Worm (Caenorhabditis elegans): ENCODE data around the gene nrps-1.

ce11 chrIII:11496496-11496895 is 38.0 kb upstream of the nrps-1 start, which contains the start of gene Y66D12A.24:
- TF ChIP-seq lin-13 (GFP tag; optimal IDR thresholded peaks at IDR 0.05) (no peak), skn-1 (tag; optimal IDR thresholded peaks at IDR 0.05) (no peak), set-16 (GFP tag; IDR thresholded peaks at IDR 0.05) (no peak), nhr-111 (GFP tag; optimal IDR thresholded peaks at IDR 0.05) (no peak), snpc-1.2 (GFP tag; IDR thresholded peaks at IDR 0.05) (no peak), ces-1 (GFP tag; optimal IDR thresholded peaks at IDR 0.05) (no peak), mxl-3 (GFP tag; optimal IDR thresholded peaks at IDR 0.05) (peak; percentile 69), vab-7 (GFP tag; IDR thresholded peaks at IDR 0.05) (no peak), attf-4 (tag; optimal IDR thresholded peaks at IDR 0.05) (no peak), mxl-2 (GFP tag; conservative IDR thresholded peaks at IDR 0.05) (no peak), ama-1 (optimal IDR thresholded peaks at IDR 0.05) (no peak), nhr-237 (tag; optimal IDR thresholded peaks at IDR 0.05) (no peak)
